Worm (Caenorhabditis elegans) whole organism, L2 larva: Measurements from ENCODE around the gene F35H8.4.

ENCODE experiments used
- C34F6.9 ChIP-seq: fragments of 150-350 bp; optimal IDR thresholded peaks from 2 replicates; lab custom pipeline; 2014; ENCODE audit warnings: missing biosample characterization, missing genetic modification characterization
- F13H6.1 ChIP-seq: sonication (generic microtip); optimal IDR thresholded peaks from 2 replicates; lab custom pipeline; 2016; ENCODE audit warnings: missing genetic modification characterization, missing compliant biosample characterization
- R02D3.7 ChIP-seq: fragments of 150-350 bp; optimal IDR thresholded peaks from 2 replicates; lab custom pipeline; 2014; ENCODE audit warnings: missing biosample characterization, missing genetic modification characterization
- ZK546.5 ChIP-seq: sonication (generic microtip); optimal IDR thresholded peaks from 2 replicates; lab custom pipeline; 2017; ENCODE audit warnings: missing biosample characterization, missing genetic modification characterization
- alr-1 ChIP-seq: fragments of 150-350 bp; optimal IDR thresholded peaks from 2 replicates; lab custom pipeline; 2014; ENCODE audit warnings: missing biosample characterization, missing genetic modification characterization
- aly-2 ChIP-seq: fragments of 150-350 bp; optimal IDR thresholded peaks from 2 replicates; lab custom pipeline; 2014; ENCODE audit warnings: missing biosample characterization, missing genetic modification characterization
- ama-1 ChIP-seq: fragments of 150-350 bp; optimal IDR thresholded peaks from 2 replicates; lab custom pipeline; 2018; ENCODE audit warnings: inconsistent platforms
- crh-2 ChIP-seq: sonication (generic microtip); optimal IDR thresholded peaks from 2 replicates; lab custom pipeline; 2017; ENCODE audit warnings: missing biosample characterization, missing genetic modification characterization
- egl-27 ChIP-seq: sonication (generic microtip); optimal IDR thresholded peaks from 3 replicates; lab custom pipeline; 2017; ENCODE audit warnings: missing biosample characterization, missing genetic modification reagents, missing genetic modification characterization
- elt-1 ChIP-seq: fragments of 150-350 bp; optimal IDR thresholded peaks from 2 replicates; lab custom pipeline; 2014; ENCODE audit warnings: missing biosample characterization, missing genetic modification characterization
- fos-1 ChIP-seq: fragments of 150-350 bp; optimal IDR thresholded peaks from 2 replicates; lab custom pipeline; 2014; ENCODE audit warnings: missing biosample characterization, missing genetic modification characterization
- gmeb-1 ChIP-seq: fragments of 150-350 bp; optimal IDR thresholded peaks from 2 replicates; lab custom pipeline; 2014; ENCODE audit warnings: missing biosample characterization, missing genetic modification characterization
- lin-11 ChIP-seq: fragments of 150-350 bp; sonication (generic microtip); optimal IDR thresholded peaks from 2 replicates; lab custom pipeline; 2014; ENCODE audit warnings: missing biosample characterization, missing genetic modification characterization, inconsistent platforms, mixed read lengths
- lin-13 ChIP-seq: fragments of 150-350 bp; optimal IDR thresholded peaks from 2 replicates; lab custom pipeline; 2014; ENCODE audit warnings: missing biosample characterization, missing genetic modification reagents, missing genetic modification characterization
- lin-39 ChIP-seq: fragments of 150-350 bp; optimal IDR thresholded peaks from 2 replicates; lab custom pipeline; 2014; ENCODE audit warnings: missing biosample characterization, missing genetic modification reagents, missing genetic modification characterization
- lsy-2 ChIP-seq, 2 experiments: fragments of 150-350 bp in 1 of 2; sonication (generic microtip) in 1 of 2; optimal IDR thresholded peaks; 2 replicates each; lab custom pipeline; 2014 to 2017; ENCODE audit warnings: missing biosample characterization in 2 of 2, missing genetic modification characterization in 2 of 2
- mab-5 ChIP-seq: fragments of 150-350 bp; optimal IDR thresholded peaks from 2 replicates; lab custom pipeline; 2014; ENCODE audit warnings: missing biosample characterization, missing genetic modification characterization
- mbf-1 ChIP-seq: sonication (generic microtip); optimal IDR thresholded peaks from 2 replicates; lab custom pipeline; 2017; ENCODE audit warnings: missing biosample characterization, missing genetic modification characterization
- mdl-1 ChIP-seq, 2 experiments: fragments of 150-350 bp in 1 of 2; sonication (generic microtip) in 1 of 2; optimal IDR thresholded peaks; 2 replicates each; lab custom pipeline; 2017; ENCODE audit warnings: missing biosample characterization in 2 of 2, missing genetic modification characterization in 2 of 2
- nhr-10 ChIP-seq: sonication (generic microtip); optimal IDR thresholded peaks from 2 replicates; lab custom pipeline; 2017; ENCODE audit warnings: missing biosample characterization, missing genetic modification characterization
- nhr-11 ChIP-seq: fragments of 150-350 bp; optimal IDR thresholded peaks from 2 replicates; lab custom pipeline; 2014; ENCODE audit warnings: missing biosample characterization, missing genetic modification characterization
- nhr-129 ChIP-seq: fragments of 150-350 bp; optimal IDR thresholded peaks from 2 replicates; lab custom pipeline; 2014; ENCODE audit warnings: missing biosample characterization, missing genetic modification characterization
- nhr-21 ChIP-seq: fragments of 150-350 bp; optimal IDR thresholded peaks from 2 replicates; lab custom pipeline; 2014; ENCODE audit warnings: missing biosample characterization, missing genetic modification characterization
- nhr-237 ChIP-seq: fragments of 150-350 bp; optimal IDR thresholded peaks from 2 replicates; lab custom pipeline; 2014; ENCODE audit warnings: missing biosample characterization, missing genetic modification characterization
- nhr-25 ChIP-seq: fragments of 150-350 bp; sonication (generic microtip); optimal IDR thresholded peaks from 3 replicates; lab custom pipeline; 2014; ENCODE audit warnings: missing biosample characterization, missing genetic modification characterization
- nhr-77 ChIP-seq: fragments of 150-350 bp; optimal IDR thresholded peaks from 2 replicates; lab custom pipeline; 2014; ENCODE audit warnings: missing biosample characterization, missing genetic modification characterization
- skn-1 ChIP-seq: sonication (generic microtip); optimal IDR thresholded peaks from 2 replicates; lab custom pipeline; 2017; ENCODE audit warnings: missing biosample characterization, missing genetic modification characterization
- sma-3 ChIP-seq: sonication (generic microtip); optimal IDR thresholded peaks from 2 replicates; lab custom pipeline; 2016; ENCODE audit warnings: missing genetic modification reagents, missing genetic modification characterization, missing compliant biosample characterization
- sma-9 ChIP-seq, 2 experiments: fragments of 150-350 bp in 1 of 2; sonication (generic microtip) in 1 of 2; optimal IDR thresholded peaks; 2 replicates each; lab custom pipeline; 2014 to 2016; ENCODE audit warnings: missing genetic modification characterization in 2 of 2, mild to moderate bottlenecking in 1 of 2, missing biosample characterization in 1 of 2, missing compliant biosample characterization in 1 of 2, missing genetic modification reagents in 1 of 2, moderate library complexity in 1 of 2
- snpc-4 ChIP-seq: fragments of 150-350 bp; optimal IDR thresholded peaks from 2 replicates; lab custom pipeline; 2014; ENCODE audit warnings: missing biosample characterization, missing genetic modification characterization
- unc-39 ChIP-seq: fragments of 150-350 bp; optimal IDR thresholded peaks from 2 replicates; lab custom pipeline; 2014; ENCODE audit warnings: missing biosample characterization, missing genetic modification characterization
- unc-55 ChIP-seq: fragments of 150-350 bp; sonication (generic microtip); optimal IDR thresholded peaks from 3 replicates; lab custom pipeline; 2014; ENCODE audit warnings: missing biosample characterization, missing genetic modification reagents, missing genetic modification characterization
- zag-1 ChIP-seq: fragments of 150-350 bp; optimal IDR thresholded peaks from 2 replicates; lab custom pipeline; 2014; ENCODE audit warnings: missing biosample characterization, missing genetic modification characterization
- ztf-1 ChIP-seq: fragments of 200-800 bp; sonication (Bioruptor generic); conservative IDR thresholded peaks from 2 replicates; pipeline ENCODE4 v1.3.6; 2022; ENCODE audit warnings: missing genetic modification characterization, missing compliant biosample characterization

F35H8.4 gene

DNA sequence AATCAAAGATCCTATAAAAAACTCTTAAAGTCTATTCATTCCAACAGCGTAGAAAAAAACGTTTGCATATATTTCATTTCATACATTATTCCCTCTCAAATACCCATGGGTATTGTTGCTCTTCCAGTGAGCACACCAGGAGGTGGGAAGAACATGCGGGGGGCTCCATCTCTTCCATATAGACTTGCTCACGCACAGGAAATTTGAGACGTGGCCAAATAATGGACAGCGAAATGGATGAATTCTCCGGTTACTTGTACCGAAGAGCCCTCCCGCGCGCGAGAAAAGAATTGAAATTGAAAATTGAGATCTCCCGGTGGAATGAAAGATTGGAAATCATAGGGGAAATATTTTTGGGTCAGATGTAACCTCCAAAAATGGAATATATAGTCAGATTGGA is 17.8 kb upstream of the F35H8.4 start:
- TF ChIP-seq nhr-10 (no peak), F13H6.1 (tag; lab: Kevin White, UChicago) (peak; percentile 6)

DNA sequence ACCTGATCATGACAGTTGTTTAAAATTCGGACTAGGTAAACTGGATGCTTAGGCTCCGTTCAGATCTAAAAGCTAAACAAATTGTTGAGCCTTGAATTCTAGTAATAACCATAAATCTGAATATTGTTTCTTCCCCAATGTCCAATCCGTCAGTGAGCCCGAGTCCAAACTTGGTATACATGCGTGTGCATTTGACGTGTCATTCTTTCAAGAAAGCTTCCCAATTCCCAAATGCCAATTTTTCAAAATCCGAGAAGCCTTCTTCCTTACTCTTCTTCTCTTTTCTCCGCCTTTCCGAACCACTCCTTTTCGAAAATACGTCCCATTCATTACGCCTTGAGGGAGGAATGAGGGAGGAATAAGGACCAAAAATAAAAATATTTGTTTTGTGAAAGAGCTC is 16.9 kb upstream of the F35H8.4 start:
- peak; percentile 74 for TF ChIP-seq mab-5 (tag; lab: Kevin White, UChicago)
- no peak for TF ChIP-seq lin-13
- peak; percentile 14 for TF ChIP-seq crh-2 (tag; lab: Kevin White, UChicago)
- TF ChIP-seq zag-1: no peak

ce11 chrII:9575670-9576069 is 15.8 kb upstream of the F35H8.4 start, which contains the start of gene exc-7:
Gene exc-7, plus strand, starts transcription at chrII:9575970.
- no peak for TF ChIP-seq aly-2 (tag; lab: Kevin White, UChicago)
- no peak for TF ChIP-seq lin-13
- no peak for TF ChIP-seq sma-3
- no peak for TF ChIP-seq snpc-4
- TF ChIP-seq nhr-21 (tag; lab: Kevin White, UChicago): no peak
- TF ChIP-seq ZK546.5: no peak
- TF ChIP-seq lin-11 (tag; lab: Kevin White, UChicago): no peak

DNA sequence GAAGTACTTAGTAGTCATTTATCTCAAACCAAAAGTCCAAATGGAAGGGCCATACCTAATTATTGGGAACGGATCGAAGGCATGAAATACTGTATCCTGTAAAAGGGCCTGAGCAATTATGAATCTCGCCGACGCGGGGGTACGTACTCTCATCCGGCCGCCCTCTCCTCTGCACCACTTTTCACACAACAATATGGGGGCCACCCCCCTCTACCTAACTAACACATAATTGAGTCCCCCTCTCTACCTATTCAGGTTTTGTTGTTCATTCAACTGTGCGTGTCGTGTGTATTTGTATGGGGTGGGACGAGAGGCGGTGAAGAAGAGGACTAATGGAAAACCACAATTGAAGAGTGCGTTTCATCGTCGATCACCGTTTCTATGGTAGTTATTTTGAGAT is 14.6 kb upstream of the F35H8.4 start:
- peak; percentile 8 for TF ChIP-seq nhr-129 (tag; lab: Kevin White, UChicago)
- TF ChIP-seq unc-39 (tag; lab: Kevin White, UChicago): no peak

DNA sequence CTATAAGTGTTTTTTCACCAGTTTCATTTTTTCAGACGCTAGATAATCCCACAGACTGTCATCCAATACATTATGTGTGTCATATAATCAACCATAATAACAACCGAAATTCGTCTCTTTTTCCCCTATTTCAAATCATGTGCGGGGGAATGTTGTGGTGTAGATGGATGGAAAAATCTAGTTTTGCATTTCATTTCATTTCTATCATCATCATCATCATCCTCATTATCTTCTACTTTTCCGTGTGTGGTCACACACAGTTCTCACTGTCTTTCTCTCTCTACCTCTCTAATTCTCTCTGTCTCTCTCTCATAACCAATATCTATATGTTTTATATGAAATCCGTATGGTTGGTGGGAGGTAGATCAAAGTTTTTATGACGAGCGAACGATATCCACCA is 13.6 kb upstream of the F35H8.4 start:
- TF ChIP-seq nhr-25 (tag; lab: Kevin White, UChicago) (peak; percentile 4), ztf-1 (GFP tag; lab: Robert Waterston, UW) (no peak), C34F6.9 (tag; lab: Kevin White, UChicago) (no peak), alr-1 (tag; lab: Kevin White, UChicago) (no peak), nhr-21 (tag; lab: Kevin White, UChicago) (peak; percentile 31), nhr-77 (no peak), nhr-129 (tag; lab: Kevin White, UChicago) (peak; percentile 17), snpc-4 (no peak), unc-39 (tag; lab: Kevin White, UChicago) (no peak)

ce11 chrII:9566045-9566444 is 6.2 kb upstream of the F35H8.4 start:
- TF ChIP-seq nhr-11: peak; percentile 26
- no peak for TF ChIP-seq skn-1 (tag; lab: Kevin White, UChicago)
- TF ChIP-seq lin-39 (tag; lab: Kevin White, UChicago): no peak
- TF ChIP-seq ama-1 (lab: Kevin White, UChicago): no peak
- TF ChIP-seq sma-9 (GFP tag; optimal IDR thresholded peaks at IDR 0.05; lab: Kevin White, UChicago): peak; percentile 58
- no peak for TF ChIP-seq sma-9 (tag; optimal IDR thresholded peaks at IDR 0.05; lab: Kevin White, UChicago)
- peak; percentile 25 for TF ChIP-seq lin-11 (tag; lab: Kevin White, UChicago)
- TF ChIP-seq crh-2 (tag; lab: Kevin White, UChicago): peak; percentile 40
- no peak for TF ChIP-seq mbf-1 (tag; lab: Kevin White, UChicago)
- TF ChIP-seq unc-55 (GFP tag; lab: Kevin White, UChicago): peak; percentile 37
- TF ChIP-seq nhr-21 (tag; lab: Kevin White, UChicago): peak; percentile 18
- TF ChIP-seq nhr-25 (tag; lab: Kevin White, UChicago): peak; percentile 58
- no peak for TF ChIP-seq elt-1 (tag; lab: Kevin White, UChicago)
- no peak for TF ChIP-seq mab-5 (tag; lab: Kevin White, UChicago)
- no peak for TF ChIP-seq ZK546.5
- no peak for TF ChIP-seq mdl-1 (tag; optimal IDR thresholded peaks at IDR 0.05; lab: Kevin White, UChicago)
- no peak for TF ChIP-seq R02D3.7 (tag; lab: Kevin White, UChicago)
- TF ChIP-seq nhr-237 (tag; lab: Kevin White, UChicago): no peak
- peak; percentile 40 to 44 for TF ChIP-seq lsy-2 (tag; optimal IDR thresholded peaks at IDR 0.05; lab: Kevin White, UChicago)
- TF ChIP-seq sma-3: peak; percentile 46
- peak; percentile 51 for TF ChIP-seq egl-27
- TF ChIP-seq lin-13: peak; percentile 17
- TF ChIP-seq nhr-129 (tag; lab: Kevin White, UChicago): peak; percentile 68
- TF ChIP-seq gmeb-1 (tag; lab: Kevin White, UChicago): peak; percentile 32
- TF ChIP-seq unc-39 (tag; lab: Kevin White, UChicago): no peak
- peak; percentile 22 for TF ChIP-seq fos-1 (tag; lab: Kevin White, UChicago)
- TF ChIP-seq F13H6.1 (tag; lab: Kevin White, UChicago): peak; percentile 22
- peak; percentile 10 for TF ChIP-seq zag-1
